Fruit fly (Drosophila melanogaster) whole organism, adult: ENCODE data around the gene CG10730.

Source experiments
- CG11617 ChIP-seq: fragments of 200-800 bp; sonication (Bioruptor generic); optimal IDR thresholded peaks from 2 replicates; lab custom pipeline; 2017; ENCODE audit warnings: mild to moderate bottlenecking, missing biosample characterization, missing genetic modification reagents, missing genetic modification characterization
- CG12768 ChIP-seq: fragments of 200-800 bp; sonication (Bioruptor generic); optimal IDR thresholded peaks from 2 replicates; lab custom pipeline; 2017; ENCODE audit warnings: missing biosample characterization, missing genetic modification characterization, mild to moderate bottlenecking, moderate library complexity, missing genetic modification reagents
- CG14711 ChIP-seq: fragments of 200-800 bp; sonication (Bioruptor generic); optimal IDR thresholded peaks from 2 replicates; lab custom pipeline; 2018; ENCODE audit warnings: missing biosample characterization, mild to moderate bottlenecking, missing genetic modification characterization, moderate library complexity
- CG1620 ChIP-seq: fragments of 200-800 bp; sonication (Bioruptor generic); optimal IDR thresholded peaks from 2 replicates; lab custom pipeline; 2016; ENCODE audit warnings: missing biosample characterization, missing genetic modification characterization
- CG33017 ChIP-seq: fragments of 200-800 bp; sonication (Bioruptor generic); optimal IDR thresholded peaks from 2 replicates; lab custom pipeline; 2018; ENCODE audit warnings: missing biosample characterization, mild to moderate bottlenecking, missing genetic modification characterization, moderate library complexity
- CG5204 ChIP-seq: fragments of 200-800 bp; sonication (Bioruptor generic); optimal IDR thresholded peaks from 2 replicates; lab custom pipeline; 2016; ENCODE audit warnings: missing biosample characterization, missing genetic modification characterization
- CG7045 ChIP-seq: fragments of 200-800 bp; sonication (Bioruptor generic); optimal IDR thresholded peaks from 2 replicates; lab custom pipeline; 2017; ENCODE audit warnings: missing biosample characterization, mild to moderate bottlenecking, missing genetic modification characterization
- CG7101 ChIP-seq: fragments of 200-800 bp; sonication (Bioruptor generic); optimal IDR thresholded peaks from 2 replicates; lab custom pipeline; 2018; ENCODE audit warnings: missing biosample characterization, mild to moderate bottlenecking, missing genetic modification characterization, moderate library complexity
- Clk ChIP-seq: fragments of 200-800 bp; sonication (Bioruptor generic); optimal IDR thresholded peaks from 2 replicates; lab custom pipeline; 2017; ENCODE audit warnings: missing biosample characterization, missing genetic modification characterization
- Crg-1 ChIP-seq: fragments of 200-800 bp; sonication (Bioruptor generic); optimal IDR thresholded peaks from 2 replicates; lab custom pipeline; 2016; ENCODE audit warnings: missing biosample characterization, missing genetic modification characterization
- Hr96 ChIP-seq: fragments of 200-800 bp; sonication (Bioruptor generic); optimal IDR thresholded peaks from 2 replicates; lab custom pipeline; 2016; ENCODE audit warnings: missing biosample characterization, missing genetic modification characterization
- Mnt ChIP-seq: fragments of 200-800 bp; sonication (Bioruptor generic); optimal IDR thresholded peaks from 2 replicates; lab custom pipeline; 2016; ENCODE audit warnings: missing biosample characterization, mild to moderate bottlenecking, missing genetic modification characterization
- bab1 ChIP-seq: fragments of 200-800 bp; sonication (Bioruptor generic); optimal IDR thresholded peaks from 3 replicates; lab custom pipeline; 2019; ENCODE audit warnings: missing biosample characterization, mild to moderate bottlenecking, missing genetic modification characterization, moderate library complexity
- cic ChIP-seq: fragments of 200-800 bp; sonication (Bioruptor generic); optimal IDR thresholded peaks from 2 replicates; lab custom pipeline; 2017; ENCODE audit warnings: missing biosample characterization, mild to moderate bottlenecking, missing genetic modification characterization, moderate library complexity
- cnc ChIP-seq, 2 experiments: fragments of >200 bp; optimal IDR thresholded peaks; 2 replicates each; lab custom pipeline; 2017
- kay ChIP-seq: fragments of 200-800 bp; sonication (Bioruptor generic); peaks from one replicate; lab custom pipeline; 2016; ENCODE audit warnings: missing biosample characterization, missing genetic modification characterization, borderline replicate concordance
- ovo ChIP-seq: fragments of 200-800 bp; sonication (Bioruptor generic); optimal IDR thresholded peaks from 2 replicates; lab custom pipeline; 2016; ENCODE audit warnings: missing biosample characterization, missing genetic modification characterization
- pad ChIP-seq: fragments of 200-800 bp; sonication (Bioruptor generic); optimal IDR thresholded peaks from 3 replicates; lab custom pipeline; 2017; ENCODE audit warnings: missing biosample characterization, missing genetic modification characterization, mild to moderate bottlenecking, moderate library complexity, missing genetic modification reagents
- tj ChIP-seq: fragments of 200-800 bp; sonication (Bioruptor generic); optimal IDR thresholded peaks from 3 replicates; lab custom pipeline; 2017; ENCODE audit warnings: missing biosample characterization, mild to moderate bottlenecking, missing genetic modification characterization, moderate library complexity
- toe ChIP-seq: fragments of 200-800 bp; sonication (Bioruptor generic); optimal IDR thresholded peaks from 2 replicates; lab custom pipeline; 2016; ENCODE audit warnings: missing biosample characterization, missing genetic modification characterization

CG10730 gene

DNA sequence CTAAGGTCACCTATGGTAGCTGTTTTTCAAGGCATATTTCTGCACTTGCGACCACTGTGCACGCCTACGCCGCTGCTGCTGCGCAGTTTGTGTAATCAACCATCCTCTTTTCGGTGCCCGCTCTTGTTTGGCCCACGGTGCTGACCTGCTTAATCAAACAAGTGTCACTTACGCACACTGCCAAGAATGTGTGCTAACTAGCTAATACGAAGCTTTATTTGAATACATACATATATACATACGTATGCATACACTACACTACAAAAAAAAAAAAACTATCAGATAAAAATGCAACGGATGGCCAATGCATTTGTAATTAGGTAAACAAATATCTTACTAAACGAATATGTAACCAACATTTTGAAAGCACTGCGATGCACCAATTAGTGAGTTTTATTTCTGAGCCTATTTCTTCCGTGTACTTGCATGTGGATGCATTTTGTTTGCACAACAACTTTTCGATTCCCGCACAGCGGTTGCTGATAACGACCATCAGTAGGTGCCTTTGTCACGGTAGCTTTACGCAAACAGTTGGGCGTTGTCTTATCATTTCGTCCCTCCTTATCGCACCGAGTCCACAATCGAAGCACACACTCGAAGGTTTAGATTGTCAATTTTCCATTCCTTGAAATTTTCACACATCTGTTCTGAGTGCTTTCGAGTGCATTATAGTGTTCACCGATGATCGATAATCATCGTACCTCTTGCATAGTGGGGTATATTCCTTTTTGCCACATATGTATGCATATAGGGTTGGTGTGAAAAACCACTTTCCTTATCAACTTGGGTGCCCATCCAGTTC lies 14.5 kb upstream of the CG10730 start:
- TF ChIP-seq tj (GFP tag; lab: Kevin White, UChicago): peak; percentile 77
- peak; percentile 65 for TF ChIP-seq Clk (GFP tag; lab: Kevin White, UChicago)
- TF ChIP-seq Hr96 (GFP tag; lab: Kevin White, UChicago): peak; percentile 76
- TF ChIP-seq pad (GFP tag; lab: Kevin White, UChicago): peak; percentile 61
- TF ChIP-seq cic (GFP tag; lab: Kevin White, UChicago): peak; percentile 95
- TF ChIP-seq CG12768: peak; percentile 92
- TF ChIP-seq Crg-1 (GFP tag; lab: Kevin White, UChicago): peak; percentile 62
- TF ChIP-seq CG11617 (GFP tag; lab: Kevin White, UChicago): peak; percentile 90
- TF ChIP-seq CG1620 (GFP tag; lab: Kevin White, UChicago): peak; percentile 30
- peak; percentile 29 for TF ChIP-seq toe (GFP tag; lab: Kevin White, UChicago)
- peak; percentile 94 for TF ChIP-seq CG33017 (tag; lab: Kevin White, UChicago)
- TF ChIP-seq bab1 (GFP tag; lab: Kevin White, UChicago): peak; percentile 31
- TF ChIP-seq CG7045 (GFP tag; lab: Kevin White, UChicago): peak; percentile 67
- TF ChIP-seq kay (GFP tag; lab: Kevin White, UChicago): no peak
- peak; percentile 86 for TF ChIP-seq CG5204
- peak; percentile 93 for TF ChIP-seq CG7101 (tag; lab: Kevin White, UChicago)
- TF ChIP-seq CG14711 (tag; lab: Kevin White, UChicago): peak; percentile 90
- no peak for TF ChIP-seq cnc (optimal IDR thresholded peaks at IDR 0.05; lab: Kevin White, UChicago)
- peak; percentile 89 for TF ChIP-seq Mnt (GFP tag; lab: Kevin White, UChicago)
- peak; percentile 76 for TF ChIP-seq ovo (GFP tag; lab: Kevin White, UChicago)

DNA sequence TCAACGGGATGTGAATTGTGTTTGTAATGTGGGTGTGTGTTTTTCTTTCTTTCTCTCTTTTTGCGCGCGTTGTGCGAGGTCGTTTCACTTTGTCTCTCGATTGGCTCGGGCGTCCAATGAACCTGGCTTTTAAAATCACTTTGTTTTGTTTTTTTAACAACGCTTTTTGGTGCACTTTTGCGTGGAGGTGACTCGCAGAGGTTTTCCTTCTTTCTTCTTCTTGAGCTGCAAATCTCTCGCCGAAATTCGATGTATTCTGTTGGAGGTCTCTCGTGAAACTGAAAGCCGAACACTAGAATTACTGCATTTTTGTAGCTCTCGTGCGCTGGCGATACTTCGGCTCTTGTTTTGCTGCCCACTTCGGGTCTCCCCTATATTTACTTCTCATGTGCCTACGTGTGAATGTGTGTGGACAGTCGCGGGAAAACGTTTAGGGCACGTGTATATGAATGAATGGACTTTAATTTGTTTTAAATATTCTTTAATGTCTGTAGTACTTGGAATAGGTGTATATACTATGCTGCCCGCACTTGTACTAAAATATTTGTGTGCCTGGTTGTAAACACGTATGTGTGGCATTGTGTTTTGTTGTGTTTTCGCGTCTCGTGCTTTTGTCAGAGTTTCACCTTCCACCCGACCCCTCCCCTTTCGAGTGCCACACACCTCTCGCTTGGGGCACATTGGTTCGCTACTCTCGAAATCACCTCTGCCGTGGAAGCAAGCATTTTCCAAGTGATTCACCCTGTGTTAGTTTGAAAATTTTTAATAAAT lies 13.0 kb upstream of the CG10730 start, which contains the start of gene fok:
Gene fok, minus strand, starts transcription at position 286 of the 771 bp plus-strand sequence.
- peak; percentile 96 for TF ChIP-seq Mnt (GFP tag; lab: Kevin White, UChicago)
- peak; percentile 97 for TF ChIP-seq bab1 (GFP tag; lab: Kevin White, UChicago)
- peak; percentile 98 for TF ChIP-seq CG7045 (GFP tag; lab: Kevin White, UChicago)
- TF ChIP-seq CG12768: peak; percentile 98
- TF ChIP-seq ovo (GFP tag; lab: Kevin White, UChicago): peak; percentile 95
- TF ChIP-seq Clk (GFP tag; lab: Kevin White, UChicago): peak; percentile 96
- TF ChIP-seq CG1620 (GFP tag; lab: Kevin White, UChicago): peak; percentile 92
- peak; percentile 98 for TF ChIP-seq CG33017 (tag; lab: Kevin White, UChicago)
- peak; percentile 93 for TF ChIP-seq pad (GFP tag; lab: Kevin White, UChicago)
- TF ChIP-seq kay (GFP tag; lab: Kevin White, UChicago): peak; percentile 99
- no peak for TF ChIP-seq cnc (optimal IDR thresholded peaks at IDR 0.05; lab: Kevin White, UChicago)
- TF ChIP-seq tj (GFP tag; lab: Kevin White, UChicago): peak; percentile 91
- peak; percentile 98 for TF ChIP-seq CG7101 (tag; lab: Kevin White, UChicago)
- TF ChIP-seq CG14711 (tag; lab: Kevin White, UChicago): peak; percentile 91
- peak; percentile 98 for TF ChIP-seq cic (GFP tag; lab: Kevin White, UChicago)
- peak; percentile 98 for TF ChIP-seq CG11617 (GFP tag; lab: Kevin White, UChicago)
- peak; percentile 98 for TF ChIP-seq Hr96 (GFP tag; lab: Kevin White, UChicago)
- TF ChIP-seq CG5204: peak; percentile 98
- TF ChIP-seq Crg-1 (GFP tag; lab: Kevin White, UChicago): peak; percentile 92
- peak; percentile 98 for TF ChIP-seq toe (GFP tag; lab: Kevin White, UChicago)

DNA sequence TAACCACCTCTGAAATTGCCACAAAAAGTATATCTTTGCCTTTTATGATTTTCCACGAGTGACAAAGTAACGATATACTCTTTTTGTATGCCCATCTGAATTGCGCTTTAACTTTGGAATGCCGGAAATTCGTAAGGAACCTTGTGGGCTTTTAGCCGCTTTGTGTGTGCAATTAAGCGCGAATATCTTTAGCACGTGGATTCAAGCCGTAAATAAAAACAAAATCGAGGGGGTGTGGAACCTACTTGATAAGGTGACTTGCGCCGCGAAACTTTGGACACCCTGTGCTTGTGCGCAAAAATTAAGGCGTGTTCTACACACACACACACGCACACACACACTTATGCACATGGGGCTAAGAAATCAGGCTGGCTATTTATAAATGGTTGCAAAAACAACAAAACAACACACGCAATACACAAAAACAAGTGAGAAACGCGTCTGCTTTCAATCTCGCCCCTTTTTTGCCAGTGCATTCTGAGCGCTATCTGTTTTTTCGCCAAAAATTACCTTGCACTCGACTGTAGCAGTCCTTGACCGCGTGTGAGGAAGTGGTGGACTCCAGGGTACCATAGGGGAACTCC lies 12.2 kb upstream of the CG10730 start:
- TF ChIP-seq Mnt (GFP tag; lab: Kevin White, UChicago): peak; percentile 67
- TF ChIP-seq pad (GFP tag; lab: Kevin White, UChicago): peak; percentile 42
- TF ChIP-seq Hr96 (GFP tag; lab: Kevin White, UChicago): no peak
- TF ChIP-seq CG7045 (GFP tag; lab: Kevin White, UChicago): no peak
- TF ChIP-seq ovo (GFP tag; lab: Kevin White, UChicago): no peak
- TF ChIP-seq CG1620 (GFP tag; lab: Kevin White, UChicago): no peak
- no peak for TF ChIP-seq cic (GFP tag; lab: Kevin White, UChicago)

DNA sequence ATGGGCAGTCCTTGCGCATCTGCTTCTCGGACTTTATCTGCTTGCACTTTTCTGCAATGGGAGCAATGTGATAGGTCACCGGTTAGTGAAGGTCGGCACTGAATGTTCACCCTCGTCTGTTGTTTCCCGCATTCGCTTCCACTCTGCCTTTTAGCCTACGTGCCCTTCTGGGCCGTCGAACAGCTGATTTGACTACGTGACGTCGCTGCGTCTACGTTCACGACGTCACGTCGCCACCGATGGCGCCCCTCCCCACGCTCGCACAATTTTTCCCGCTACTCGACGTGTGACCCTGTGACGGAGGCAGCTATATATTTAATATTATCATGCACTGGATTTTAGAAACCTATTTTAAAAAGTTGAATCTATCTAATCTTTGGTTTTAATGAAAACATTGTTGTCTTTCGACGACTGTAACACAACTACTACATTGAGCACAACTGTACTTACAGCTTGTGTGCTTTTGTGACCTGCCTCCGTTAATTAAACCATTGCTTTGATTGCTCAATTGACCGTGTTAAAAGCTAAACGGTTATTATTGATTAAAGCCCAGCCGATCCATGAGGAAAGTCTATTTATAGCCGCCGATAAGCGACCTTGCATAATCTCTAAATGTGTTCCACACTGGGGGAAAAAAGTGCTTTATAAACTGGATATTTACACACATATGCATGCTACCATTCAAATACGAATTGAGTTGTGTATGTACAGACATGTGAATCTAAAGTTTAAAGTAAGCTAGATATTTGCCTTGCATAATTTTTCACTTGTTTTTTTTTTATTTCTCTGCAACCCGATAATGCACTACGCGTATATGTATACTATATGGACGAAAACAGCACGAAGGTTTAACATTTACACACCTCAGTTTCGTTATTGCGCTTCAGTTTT lies 11.2 kb upstream of the CG10730 start:
- TF ChIP-seq Hr96 (GFP tag; lab: Kevin White, UChicago) (no peak), CG33017 (tag; lab: Kevin White, UChicago) (peak; percentile 47), CG12768 (no peak), CG11617 (GFP tag; lab: Kevin White, UChicago) (peak; percentile 10), toe (GFP tag; lab: Kevin White, UChicago) (peak; percentile 7), pad (GFP tag; lab: Kevin White, UChicago) (peak; percentile 77), Clk (GFP tag; lab: Kevin White, UChicago) (peak; percentile 42), CG7045 (GFP tag; lab: Kevin White, UChicago) (peak; percentile 12), CG7101 (tag; lab: Kevin White, UChicago) (peak; percentile 58), CG14711 (tag; lab: Kevin White, UChicago) (peak; percentile 48), CG1620 (GFP tag; lab: Kevin White, UChicago) (no peak), tj (GFP tag; lab: Kevin White, UChicago) (peak; percentile 93), kay (GFP tag; lab: Kevin White, UChicago) (peak; percentile 60), Crg-1 (GFP tag; lab: Kevin White, UChicago) (no peak), bab1 (GFP tag; lab: Kevin White, UChicago) (no peak)
